5 fruit fly cellular contexts compared by ENCODE assay signal in the genomic region with DNA sequence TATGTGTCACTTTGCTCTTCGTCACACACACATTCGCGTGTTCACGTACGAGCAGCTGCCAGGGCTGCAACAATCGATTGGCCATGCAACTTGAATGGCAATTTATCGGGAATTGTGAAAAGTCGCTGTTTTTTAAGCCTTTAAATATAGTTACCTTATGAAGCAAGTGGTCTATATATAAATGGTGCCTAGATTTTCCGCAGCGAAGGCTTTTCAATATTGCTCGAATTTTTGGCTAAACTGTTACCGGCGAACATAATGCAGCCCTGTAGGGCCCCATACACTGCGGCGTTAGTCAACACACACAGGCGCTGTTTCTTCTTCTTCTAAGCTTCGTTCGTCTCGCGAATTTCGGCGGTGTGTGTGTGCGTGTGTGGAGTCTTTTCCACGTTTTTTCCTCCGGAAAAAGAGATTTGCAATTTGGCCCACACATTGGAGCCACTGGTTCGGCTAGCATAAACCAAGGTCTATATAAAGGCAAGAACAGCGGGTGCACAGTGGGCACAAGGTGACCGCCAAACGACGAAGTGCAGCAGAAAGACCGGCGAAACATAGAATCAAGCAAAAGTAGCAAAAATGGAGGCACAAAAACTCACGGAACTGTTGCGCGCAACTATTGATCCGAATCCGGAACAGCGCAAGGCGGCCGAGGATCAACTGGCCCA.
TF ChIP-seq lines count a peak whose summit lies in the region.

A gene (minus strand): TSS at position 39 of the 665 bp plus-strand sequence.
A gene (plus strand): TSS at position 316 of the 665 bp plus-strand sequence.

- TF ChIP-seq CTCF in whole organism, embryonic (GFP tag; optimal IDR thresholded peaks at IDR 0.05; lab: Kevin White, UChicago), result peak; percentile 32

TF ChIP-seq in whole organism, adult, 20 proteins besides CTCF, POLR2A, EP300 and RAD21 (continues in another document):
- peak; percentile 94 for TF ChIP-seq Crg-1 (GFP tag; optimal IDR thresholded peaks at IDR 0.05; lab: Kevin White, UChicago)
- peak; percentile 79 for TF ChIP-seq CG33017 (tag; optimal IDR thresholded peaks at IDR 0.05; lab: Kevin White, UChicago)
- TF ChIP-seq toe (GFP tag; optimal IDR thresholded peaks at IDR 0.05; lab: Kevin White, UChicago), result no peak
- TF ChIP-seq CG1620 (GFP tag; optimal IDR thresholded peaks at IDR 0.05; lab: Kevin White, UChicago), result peak; percentile 89
- peak; percentile 86 for TF ChIP-seq CG7101 (tag; optimal IDR thresholded peaks at IDR 0.05; lab: Kevin White, UChicago)
- TF ChIP-seq bab1 (GFP tag; optimal IDR thresholded peaks at IDR 0.05; lab: Kevin White, UChicago), result peak; percentile 88
- peak; percentile 79 for TF ChIP-seq pad (GFP tag; optimal IDR thresholded peaks at IDR 0.05; lab: Kevin White, UChicago)
- peak; percentile 95 for TF ChIP-seq Mnt (GFP tag; optimal IDR thresholded peaks at IDR 0.05; lab: Kevin White, UChicago)
- TF ChIP-seq CG7045 (GFP tag; optimal IDR thresholded peaks at IDR 0.05; lab: Kevin White, UChicago), result peak; percentile 88
- no peak for TF ChIP-seq Hr96 (GFP tag; optimal IDR thresholded peaks at IDR 0.05; lab: Kevin White, UChicago)
- peak; percentile 84 for TF ChIP-seq CG11617 (GFP tag; optimal IDR thresholded peaks at IDR 0.05; lab: Kevin White, UChicago)
- peak; percentile 99 for TF ChIP-seq kay (GFP tag; lab: Kevin White, UChicago; ENCODE audit: borderline replicate concordance)
- TF ChIP-seq ovo (GFP tag; optimal IDR thresholded peaks at IDR 0.05; lab: Kevin White, UChicago), result peak; percentile 72
- TF ChIP-seq CG12768 (GFP tag; optimal IDR thresholded peaks at IDR 0.05; lab: Kevin White, UChicago), result peak; percentile 91
- TF ChIP-seq Clk (GFP tag; optimal IDR thresholded peaks at IDR 0.05; lab: Kevin White, UChicago), result peak; percentile 78
- TF ChIP-seq tj (GFP tag; optimal IDR thresholded peaks at IDR 0.05; lab: Kevin White, UChicago), result peak; percentile 56

TF ChIP-seq in whole organism, embryonic, 481 proteins besides CTCF, POLR2A, EP300 and RAD21 (continues in another document):
- TF ChIP-seq sc (optimal IDR thresholded peaks at IDR 0.05; lab: Kevin White, UChicago) (no peak), sc (GFP tag; optimal IDR thresholded peaks at IDR 0.05; lab: Kevin White, UChicago) (peak; percentile 41), CG6254 (GFP tag; optimal IDR thresholded peaks at IDR 0.05; lab: Kevin White, UChicago) (no peak), B-H2 (GFP tag; optimal IDR thresholded peaks at IDR 0.05; lab: Kevin White, UChicago) (peak; percentile 91), zen (tag; optimal IDR thresholded peaks at IDR 0.05; lab: Kevin White, UChicago) (peak; percentile 56), pros (GFP tag; optimal IDR thresholded peaks at IDR 0.05; lab: Kevin White, UChicago) (no peak), Camta (GFP tag; optimal IDR thresholded peaks at IDR 0.05; lab: Kevin White, UChicago) (peak; percentile 87), en (GFP tag; optimal IDR thresholded peaks at IDR 0.05; lab: Kevin White, UChicago) (peak; percentile 68), chn (GFP tag; optimal IDR thresholded peaks at IDR 0.05; lab: Kevin White, UChicago) (peak; percentile 84), odd (GFP tag; optimal IDR thresholded peaks at IDR 0.05; lab: Kevin White, UChicago) (no peak), CG1024 (GFP tag; IDR thresholded peaks at IDR 0.05; lab: Robert Waterston, UW) (0 out of 2 replicates have a peak, but pooled peaks have one; percentile 31), CG8089 (GFP tag; optimal IDR thresholded peaks at IDR 0.05; lab: Kevin White, UChicago) (peak; percentile 79), CG14667 (GFP tag; IDR thresholded peaks at IDR 0.05; lab: Robert Waterston, UW) (peak; percentile 51), dmrt99B (tag; optimal IDR thresholded peaks at IDR 0.05; lab: Kevin White, UChicago) (no peak), CG3407 (GFP tag; optimal IDR thresholded peaks at IDR 0.05; lab: Kevin White, UChicago) (no peak), fu2 (GFP tag; optimal IDR thresholded peaks at IDR 0.05; lab: Kevin White, UChicago) (peak; percentile 92), CG7357 (GFP tag; IDR thresholded peaks at IDR 0.05; lab: Robert Waterston, UW) (peak; percentile 68)

TF ChIP-seq in whole organism, prepupa, 60 proteins besides CTCF, POLR2A, EP300 and RAD21 (continues in another document):
- no peak for TF ChIP-seq Hr4 (GFP tag; optimal IDR thresholded peaks at IDR 0.05; lab: Kevin White, UChicago)
- peak; percentile 67 for TF ChIP-seq CG7368 (GFP tag; optimal IDR thresholded peaks at IDR 0.05; lab: Kevin White, UChicago)
- no peak for TF ChIP-seq pdm3 (GFP tag; optimal IDR thresholded peaks at IDR 0.05; lab: Kevin White, UChicago)
- peak; percentile 80 for TF ChIP-seq achi (GFP tag; optimal IDR thresholded peaks at IDR 0.05; lab: Kevin White, UChicago)
- 0 out of 3 replicates have a peak, but pooled peaks have one; percentile 41 for TF ChIP-seq eg (GFP tag; IDR thresholded peaks at IDR 0.05; lab: Robert Waterston, UW)
- no peak for TF ChIP-seq acj6 (GFP tag; optimal IDR thresholded peaks at IDR 0.05; lab: Kevin White, UChicago)
- TF ChIP-seq CG6276 (GFP tag; optimal IDR thresholded peaks at IDR 0.05; lab: Kevin White, UChicago), result no peak
- TF ChIP-seq CG34406 (GFP tag; optimal IDR thresholded peaks at IDR 0.05; lab: Kevin White, UChicago), result peak; percentile 61
- TF ChIP-seq Lpt (GFP tag; optimal IDR thresholded peaks at IDR 0.05; lab: Kevin White, UChicago), result peak; percentile 70
- TF ChIP-seq Blimp-1 (GFP tag; optimal IDR thresholded peaks at IDR 0.05; lab: Kevin White, UChicago), result no peak
- peak; percentile 27 for TF ChIP-seq Hr38 (GFP tag; optimal IDR thresholded peaks at IDR 0.05; lab: Kevin White, UChicago)
- no peak for TF ChIP-seq Eip75B (GFP tag; optimal IDR thresholded peaks at IDR 0.05; lab: Kevin White, UChicago)
- no peak for TF ChIP-seq ss (GFP tag; optimal IDR thresholded peaks at IDR 0.05; lab: Kevin White, UChicago)
- peak; percentile 64 for TF ChIP-seq Sox15 (GFP tag; optimal IDR thresholded peaks at IDR 0.05; lab: Kevin White, UChicago)
- peak; percentile 45 for TF ChIP-seq CG8319 (GFP tag; optimal IDR thresholded peaks at IDR 0.05; lab: Kevin White, UChicago)
- 0 out of 2 replicates have a peak, but pooled peaks have one; percentile 19 for TF ChIP-seq Gug (GFP tag; IDR thresholded peaks at IDR 0.05; lab: Robert Waterston, UW)
- TF ChIP-seq CG8119 (GFP tag; IDR thresholded peaks at IDR 0.05; lab: Robert Waterston, UW), result peak; percentile 26; the same call in 1 of the 3 replicates

TF ChIP-seq in whole organism, pupa, 21 proteins besides CTCF, POLR2A, EP300 and RAD21:
- TF ChIP-seq gl (tag; optimal IDR thresholded peaks at IDR 0.05; lab: Kevin White, UChicago) (peak; percentile 26), CG17806 (tag; optimal IDR thresholded peaks at IDR 0.05; lab: Kevin White, UChicago) (peak; percentile 52), fd96Ca (GFP tag; IDR thresholded peaks at IDR 0.05; lab: Robert Waterston, UW) (peak; percentile 65; the same call in 1 of the 3 replicates), rn (GFP tag; IDR thresholded peaks at IDR 0.05; lab: Robert Waterston, UW) (peak; percentile 56), CG4496 (GFP tag; IDR thresholded peaks at IDR 0.05; lab: Robert Waterston, UW) (peak; percentile 64), CG12605 (GFP tag; IDR thresholded peaks at IDR 0.05; lab: Robert Waterston, UW) (no peak; the same call in 1 of the 2 replicates), CG15710 (tag; optimal IDR thresholded peaks at IDR 0.05; lab: Kevin White, UChicago) (peak; percentile 70), CG13204 (GFP tag; optimal IDR thresholded peaks at IDR 0.05; lab: Kevin White, UChicago) (no peak), CG34367 (tag; optimal IDR thresholded peaks at IDR 0.05; lab: Kevin White, UChicago) (peak; percentile 35), CG10348 (GFP tag; IDR thresholded peaks at IDR 0.05; lab: Robert Waterston, UW) (no peak), CG32121 (GFP tag; IDR thresholded peaks at IDR 0.05; lab: Robert Waterston, UW) (peak; percentile 37; the same call in 1 of the 2 replicates), CG9948 (tag; optimal IDR thresholded peaks at IDR 0.05; lab: Kevin White, UChicago) (peak; percentile 47), Ets98B (GFP tag; IDR thresholded peaks at IDR 0.05; lab: Robert Waterston, UW) (peak; percentile 68), Snoo (tag; optimal IDR thresholded peaks at IDR 0.05; lab: Kevin White, UChicago) (peak; percentile 70)

TF ChIP-seq in whole organism, wandering third instar larva, 38 proteins besides CTCF, POLR2A, EP300 and RAD21 (continues in another document):
- TF ChIP-seq tai (GFP tag; optimal IDR thresholded peaks at IDR 0.05; lab: Kevin White, UChicago), result no peak
- peak; percentile 76 for TF ChIP-seq OdsH (GFP tag; optimal IDR thresholded peaks at IDR 0.05; lab: Kevin White, UChicago)
- no peak for TF ChIP-seq fru (GFP tag; optimal IDR thresholded peaks at IDR 0.05; lab: Kevin White, UChicago)
- peak; percentile 38 for TF ChIP-seq Myc (optimal IDR thresholded peaks at IDR 0.05; lab: Kevin White, UChicago)
- no peak for TF ChIP-seq dmrt93B (GFP tag; optimal IDR thresholded peaks at IDR 0.05; lab: Kevin White, UChicago)
- peak; percentile 88 for TF ChIP-seq sv (GFP tag; optimal IDR thresholded peaks at IDR 0.05; lab: Kevin White, UChicago)
- TF ChIP-seq Rel (GFP tag; optimal IDR thresholded peaks at IDR 0.05; lab: Kevin White, UChicago), result no peak
- TF ChIP-seq Rel (tag; optimal IDR thresholded peaks at IDR 0.05; lab: Kevin White, UChicago), result peak; percentile 64
- TF ChIP-seq Hr78 (GFP tag; optimal IDR thresholded peaks at IDR 0.05; lab: Kevin White, UChicago), result no peak
- TF ChIP-seq Hr83 (GFP tag; optimal IDR thresholded peaks at IDR 0.05; lab: Kevin White, UChicago; ENCODE audit: poor library complexity, severe bottlenecking), result peak; percentile 75
- peak; percentile 84 for TF ChIP-seq Hnf4 (GFP tag; optimal IDR thresholded peaks at IDR 0.05; lab: Kevin White, UChicago)
- TF ChIP-seq psq (GFP tag; optimal IDR thresholded peaks at IDR 0.05; lab: Kevin White, UChicago), result peak; percentile 82
- peak; percentile 79 for TF ChIP-seq CG9705 (GFP tag; optimal IDR thresholded peaks at IDR 0.05; lab: Kevin White, UChicago)
- TF ChIP-seq Jra (GFP tag; optimal IDR thresholded peaks at IDR 0.05; lab: Kevin White, UChicago), result peak; percentile 87
- no peak for TF ChIP-seq Vsx2 (GFP tag; optimal IDR thresholded peaks at IDR 0.05; lab: Kevin White, UChicago; ENCODE audit: partially characterized antibody)
- TF ChIP-seq h (GFP tag; optimal IDR thresholded peaks at IDR 0.05; lab: Kevin White, UChicago), result peak; percentile 87
- TF ChIP-seq Dif (GFP tag; optimal IDR thresholded peaks at IDR 0.05; lab: Kevin White, UChicago; ENCODE audit: partially characterized antibody), result no peak
- peak; percentile 84 for TF ChIP-seq rgr (GFP tag; optimal IDR thresholded peaks at IDR 0.05; lab: Kevin White, UChicago)
- peak; percentile 50 for TF ChIP-seq GATAd (GFP tag; optimal IDR thresholded peaks at IDR 0.05; lab: Kevin White, UChicago)
- peak; percentile 82 for TF ChIP-seq br (GFP tag; optimal IDR thresholded peaks at IDR 0.05; lab: Kevin White, UChicago)
- TF ChIP-seq Sp1 (GFP tag; optimal IDR thresholded peaks at IDR 0.05; lab: Kevin White, UChicago), result peak; percentile 72
- TF ChIP-seq Abd-B (GFP tag; optimal IDR thresholded peaks at IDR 0.05; lab: Kevin White, UChicago), result no peak
- no peak for TF ChIP-seq woc (GFP tag; optimal IDR thresholded peaks at IDR 0.05; lab: Kevin White, UChicago)
- TF ChIP-seq jim (GFP tag; optimal IDR thresholded peaks at IDR 0.05; lab: Kevin White, UChicago), result no peak
